Fruit fly (Drosophila melanogaster) whole organism, embryonic: ENCODE measurements around the gene CG43198.

Experiments
- Adf1 ChIP-seq: fragments of 200-800 bp; sonication (Bioruptor generic); IDR thresholded peaks from 2 replicates; pipeline ENCODE4 v1.3.6; 2022; ENCODE audit warnings: missing biosample characterization, missing genetic modification characterization
- Atf6 ChIP-seq: fragments of 200-800 bp; sonication (Bioruptor generic); IDR thresholded peaks from 2 replicates; pipeline ENCODE4 v1.3.6; 2022; ENCODE audit warnings: missing biosample characterization, missing genetic modification characterization
- CG10431 ChIP-seq: fragments of 200-800 bp; sonication (Bioruptor generic); optimal IDR thresholded peaks from 3 replicates; lab custom pipeline; 2018; ENCODE audit warnings: missing biosample characterization, mild to moderate bottlenecking, missing genetic modification characterization
- CG11247 ChIP-seq: fragments of 200-800 bp; sonication (Bioruptor generic); IDR thresholded peaks from 2 replicates; pipeline ENCODE4 v1.3.6; 2022; ENCODE audit warnings: missing biosample characterization, missing genetic modification characterization
- CG12219 ChIP-seq: fragments of 200-800 bp; sonication (Bioruptor generic); optimal IDR thresholded peaks from 3 replicates; lab custom pipeline; 2018; ENCODE audit warnings: missing biosample characterization, mild to moderate bottlenecking, missing genetic modification characterization
- CG12236 ChIP-seq: fragments of 200-800 bp; sonication (Bioruptor generic); optimal IDR thresholded peaks from 2 replicates; lab custom pipeline; 2016; ENCODE audit warnings: missing biosample characterization, missing genetic modification characterization
- CG1529 ChIP-seq: fragments of 200-800 bp; sonication (Bioruptor generic); optimal IDR thresholded peaks from 3 replicates; lab custom pipeline; 2018; ENCODE audit warnings: missing biosample characterization, missing genetic modification characterization
- CG1603 ChIP-seq: fragments of 200-800 bp; sonication (Bioruptor generic); optimal IDR thresholded peaks from 2 replicates; lab custom pipeline; 2019; ENCODE audit warnings: missing biosample characterization, mild to moderate bottlenecking, missing genetic modification characterization, moderate library complexity
- CG17328 ChIP-seq: fragments of 200-800 bp; sonication (Bioruptor generic); IDR thresholded peaks from 2 replicates; pipeline ENCODE4 v1.3.6; 2022; ENCODE audit warnings: missing biosample characterization, missing genetic modification characterization
- CG1792 ChIP-seq: fragments of 200-800 bp; sonication (Bioruptor generic); optimal IDR thresholded peaks from 2 replicates; lab custom pipeline; 2016; ENCODE audit warnings: missing biosample characterization, missing genetic modification characterization
- CG18262 ChIP-seq: fragments of 200-800 bp; optimal IDR thresholded peaks from 3 replicates; lab custom pipeline; 2019; ENCODE audit warnings: missing biosample characterization, mild to moderate bottlenecking, missing genetic modification characterization, moderate library complexity
- CG4360 ChIP-seq: fragments of 200-800 bp; sonication (Bioruptor generic); IDR thresholded peaks from 2 replicates; pipeline ENCODE4 v1.3.6; 2022; ENCODE audit warnings: missing biosample characterization, missing genetic modification characterization
- CG4404 ChIP-seq: fragments of 200-800 bp; sonication (Bioruptor generic); IDR thresholded peaks from 2 replicates; pipeline ENCODE4 v1.3.6; 2022; ENCODE audit warnings: missing biosample characterization, missing genetic modification characterization
- CG8290 ChIP-seq, 3 experiments: fragments of 200-800 bp; sonication (Bioruptor generic); optimal IDR thresholded peaks; 2 replicates each; lab custom pipeline; 2016 to 2019; ENCODE audit warnings: missing biosample characterization in 3 of 3, missing genetic modification characterization in 3 of 3, mild to moderate bottlenecking in 2 of 3, moderate library complexity in 1 of 3
- CG8924 ChIP-seq: fragments of 200-800 bp; optimal IDR thresholded peaks from 3 replicates; lab custom pipeline; 2019; ENCODE audit warnings: missing biosample characterization, mild to moderate bottlenecking, missing genetic modification characterization, moderate library complexity
- CG9215 ChIP-seq: fragments of 200-800 bp; sonication (Bioruptor generic); IDR thresholded peaks from 2 replicates; pipeline ENCODE4 v1.3.6; 2022; ENCODE audit warnings: missing biosample characterization, missing genetic modification characterization
- CHES-1-like ChIP-seq: fragments of 200-800 bp; sonication (Bioruptor generic); optimal IDR thresholded peaks from 2 replicates; lab custom pipeline; 2016; ENCODE audit warnings: missing biosample characterization, missing genetic modification characterization
- Dad ChIP-seq: fragments of 200-800 bp; sonication (Bioruptor generic); optimal IDR thresholded peaks from 3 replicates; lab custom pipeline; 2016; ENCODE audit warnings: missing biosample characterization, missing genetic modification characterization
- Dek ChIP-seq: fragments of 200-800 bp; sonication (Bioruptor generic); optimal IDR thresholded peaks from 3 replicates; lab custom pipeline; 2019; ENCODE audit warnings: missing biosample characterization, mild to moderate bottlenecking, missing genetic modification characterization, moderate library complexity
- GATAe ChIP-seq: fragments of 200-800 bp; sonication (Bioruptor generic); conservative IDR thresholded peaks from 2 replicates; pipeline ENCODE4 v1.3.6; 2022; ENCODE audit warnings: missing biosample characterization, missing genetic modification characterization
- HmgD ChIP-seq: fragments of 200-800 bp; sonication (Bioruptor generic); optimal IDR thresholded peaks from 3 replicates; lab custom pipeline; 2016; ENCODE audit warnings: missing biosample characterization, missing genetic modification characterization
- Lpt ChIP-seq: fragments of >200 bp; optimal IDR thresholded peaks from 2 replicates; lab custom pipeline; 2018; ENCODE audit warnings: missing biosample characterization, missing genetic modification characterization
- NfI ChIP-seq: fragments of 200-800 bp; sonication (Bioruptor generic); optimal IDR thresholded peaks from 3 replicates; lab custom pipeline; 2018; ENCODE audit warnings: missing biosample characterization, mild to moderate bottlenecking, missing genetic modification characterization, moderate library complexity
- Ptx1 ChIP-seq: fragments of 200-800 bp; sonication (Bioruptor generic); IDR thresholded peaks from 2 replicates; pipeline ENCODE4 v1.3.6; 2022; ENCODE audit warnings: missing biosample characterization, missing genetic modification characterization
- Rx ChIP-seq: fragments of 200-800 bp; sonication (Bioruptor generic); IDR thresholded peaks from 2 replicates; pipeline ENCODE4 v1.3.6; 2022; ENCODE audit warnings: missing biosample characterization, missing genetic modification characterization
- Sin3A ChIP-seq: fragments of >200 bp; optimal IDR thresholded peaks from 2 replicates; lab custom pipeline; 2018
- Usf ChIP-seq: fragments of 200-800 bp; sonication (Bioruptor generic); optimal IDR thresholded peaks from 2 replicates; lab custom pipeline; 2017; ENCODE audit warnings: missing genotype, missing biosample characterization, missing genetic modification characterization
- ac ChIP-seq: fragments of 200-800 bp; sonication (Bioruptor generic); optimal IDR thresholded peaks from 3 replicates; lab custom pipeline; 2017; ENCODE audit warnings: missing biosample characterization, mild to moderate bottlenecking, missing genetic modification characterization
- dati ChIP-seq: fragments of 200-800 bp; sonication (Bioruptor generic); IDR thresholded peaks from 2 replicates; pipeline ENCODE4 v1.3.6; 2022; ENCODE audit warnings: missing biosample characterization, missing genetic modification characterization
- dimm ChIP-seq: fragments of 200-800 bp; sonication (Bioruptor generic); IDR thresholded peaks from 2 replicates; pipeline ENCODE4 v1.3.6; 2022; ENCODE audit warnings: missing biosample characterization, missing genetic modification characterization
- en ChIP-seq: fragments of 200-800 bp; sonication (Bioruptor generic); optimal IDR thresholded peaks from 2 replicates; lab custom pipeline; 2016; ENCODE audit warnings: missing biosample characterization, missing genetic modification characterization
- eve ChIP-seq, 2 experiments: fragments of >200 bp; optimal IDR thresholded peaks; 2 replicates each; lab custom pipeline; 2017; ENCODE audit warnings: missing biosample characterization in 2 of 2, missing genetic modification characterization in 2 of 2
- ftz-f1 ChIP-seq: fragments of 200-800 bp; sonication (Bioruptor generic); optimal IDR thresholded peaks from 2 replicates; lab custom pipeline; 2016; ENCODE audit warnings: missing biosample characterization, missing genetic modification characterization
- gfzf ChIP-seq: fragments of 200-800 bp; sonication (Bioruptor generic); optimal IDR thresholded peaks from 2 replicates; lab custom pipeline; 2016; ENCODE audit warnings: missing biosample characterization, mild to moderate bottlenecking, missing genetic modification characterization, moderate library complexity
- jumu ChIP-seq: fragments of 200-800 bp; sonication (Bioruptor generic); optimal IDR thresholded peaks from 3 replicates; lab custom pipeline; 2016; ENCODE audit warnings: missing biosample characterization, missing genetic modification characterization
- oc ChIP-seq: fragments of 200-800 bp; sonication (Bioruptor generic); optimal IDR thresholded peaks from 2 replicates; lab custom pipeline; 2018; ENCODE audit warnings: missing biosample characterization, mild to moderate bottlenecking, missing genetic modification characterization, moderate library complexity
- phol ChIP-seq: fragments of 200-800 bp; sonication (Bioruptor generic); optimal IDR thresholded peaks from 3 replicates; lab custom pipeline; 2018; ENCODE audit warnings: missing biosample characterization, mild to moderate bottlenecking, missing genetic modification characterization, moderate library complexity
- scrt ChIP-seq: fragments of 200-800 bp; sonication (Bioruptor generic); optimal IDR thresholded peaks from 2 replicates; lab custom pipeline; 2018; ENCODE audit warnings: missing biosample characterization, mild to moderate bottlenecking, missing genetic modification characterization, moderate library complexity
- stc ChIP-seq: fragments of 200-800 bp; sonication (Bioruptor generic); IDR thresholded peaks from 2 replicates; pipeline ENCODE4 v1.3.6; 2022; ENCODE audit warnings: missing biosample characterization, missing genetic modification characterization
- sug ChIP-seq: fragments of 200-800 bp; optimal IDR thresholded peaks from 2 replicates; lab custom pipeline; 2019; ENCODE audit warnings: missing biosample characterization, mild to moderate bottlenecking, missing genetic modification characterization, moderate library complexity
- tll ChIP-seq, 2 experiments: fragments of 200-800 bp in 1 of 2; fragments of >200 bp in 1 of 2; sonication (Bioruptor generic) in 1 of 2; optimal IDR thresholded peaks; 2 replicates each; lab custom pipeline; 2017 to 2019; ENCODE audit warnings: missing biosample characterization in 2 of 2, missing genetic modification characterization in 2 of 2, mild to moderate bottlenecking in 1 of 2, moderate library complexity in 1 of 2
- usp ChIP-seq: fragments of >200 bp; optimal IDR thresholded peaks from 2 replicates; lab custom pipeline; 2017; ENCODE audit warnings: missing biosample characterization, missing genetic modification characterization

CG43198 gene

DNA sequence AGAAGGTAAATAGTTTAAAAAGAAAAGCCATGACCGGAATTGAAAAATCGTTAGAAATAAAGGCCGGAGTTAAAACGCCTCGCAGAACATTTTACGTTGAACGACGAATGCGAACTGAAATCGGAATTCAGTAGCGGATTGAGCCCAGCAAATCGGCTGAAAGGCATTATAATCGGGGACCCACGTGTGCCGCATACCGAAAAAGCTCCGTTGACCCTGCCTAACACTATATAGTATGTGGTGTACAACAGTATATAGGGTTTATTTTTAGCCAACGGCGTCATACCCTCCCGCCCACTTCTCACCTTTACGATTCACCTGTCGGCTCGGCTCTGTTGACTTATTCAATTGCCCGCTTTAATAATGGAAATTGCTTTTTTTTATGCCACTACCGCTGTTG, 41.3 kb downstream of the CG43198 start, which contains the start of gene CG42246:
TSS of gene CG42246 (minus strand) at position 101 of the 400 bp plus-strand sequence.
- no peak for TF ChIP-seq scrt
- no peak for TF ChIP-seq CG8924
- no peak for TF ChIP-seq Rx (GFP tag; lab: Robert Waterston, UW)
- no peak for TF ChIP-seq Dek (tag; lab: Kevin White, UChicago)
- no peak for TF ChIP-seq dati (GFP tag; lab: Robert Waterston, UW)
- no peak for TF ChIP-seq CG1529 (GFP tag; lab: Kevin White, UChicago)
- no peak for TF ChIP-seq CG12236 (GFP tag; lab: Kevin White, UChicago)
- no peak for TF ChIP-seq CG11247
- no peak for TF ChIP-seq eve (GFP tag; optimal IDR thresholded peaks at IDR 0.05; lab: Kevin White, UChicago)
- no peak for TF ChIP-seq CG1792
- no peak for TF ChIP-seq usp (GFP tag; lab: Kevin White, UChicago)
- TF ChIP-seq Lpt (GFP tag; lab: Kevin White, UChicago) = no peak
- no peak for TF ChIP-seq CG12219 (GFP tag; lab: Kevin White, UChicago)
- TF ChIP-seq, all 482 proteins: peak for 0

DNA sequence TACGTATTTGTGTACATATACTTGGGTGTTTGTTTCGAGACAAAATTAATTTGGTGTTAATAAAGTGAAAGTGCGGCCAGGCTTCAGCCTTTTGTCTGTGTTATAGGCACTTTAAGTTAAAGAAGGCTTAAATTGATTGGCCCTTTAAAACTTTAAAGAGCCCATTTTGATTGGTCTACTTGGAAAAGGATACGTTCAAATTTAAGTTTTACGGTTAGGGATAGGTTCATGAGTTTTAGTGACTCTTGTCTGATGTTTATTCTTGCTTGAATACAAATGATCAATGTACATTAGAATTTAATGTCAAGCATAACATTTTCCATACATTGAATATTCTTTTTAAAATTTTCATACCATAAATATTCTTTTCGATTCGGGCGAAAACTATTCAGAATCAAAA, 46.2 kb downstream of the CG43198 start, which contains the start of gene CG32727:
TSS of gene CG32727 (plus strand) at position 301 of the 400 bp plus-strand sequence.
- TF ChIP-seq Usf (GFP tag; lab: Kevin White, UChicago) = no peak
- no peak for TF ChIP-seq Dad (GFP tag; lab: Kevin White, UChicago)
- no peak for TF ChIP-seq ac (GFP tag; lab: Kevin White, UChicago)
- TF ChIP-seq CG8924 = no peak
- TF ChIP-seq GATAe (GFP tag; lab: Robert Waterston, UW) = no peak
- TF ChIP-seq NfI (GFP tag; lab: Kevin White, UChicago) = no peak
- no peak for TF ChIP-seq HmgD (GFP tag; lab: Kevin White, UChicago)
- no peak for TF ChIP-seq CHES-1-like (GFP tag; lab: Kevin White, UChicago)
- TF ChIP-seq CG4360 (GFP tag; lab: Robert Waterston, UW) = no peak
- no peak for TF ChIP-seq ftz-f1 (GFP tag; lab: Kevin White, UChicago)
- TF ChIP-seq CG10431 (GFP tag; lab: Kevin White, UChicago) = no peak
- no peak for TF ChIP-seq jumu (GFP tag; lab: Kevin White, UChicago)
- TF ChIP-seq gfzf (GFP tag; lab: Kevin White, UChicago) = no peak
- no peak for TF ChIP-seq Atf6
- TF ChIP-seq, all 482 proteins: peak for 0

DNA sequence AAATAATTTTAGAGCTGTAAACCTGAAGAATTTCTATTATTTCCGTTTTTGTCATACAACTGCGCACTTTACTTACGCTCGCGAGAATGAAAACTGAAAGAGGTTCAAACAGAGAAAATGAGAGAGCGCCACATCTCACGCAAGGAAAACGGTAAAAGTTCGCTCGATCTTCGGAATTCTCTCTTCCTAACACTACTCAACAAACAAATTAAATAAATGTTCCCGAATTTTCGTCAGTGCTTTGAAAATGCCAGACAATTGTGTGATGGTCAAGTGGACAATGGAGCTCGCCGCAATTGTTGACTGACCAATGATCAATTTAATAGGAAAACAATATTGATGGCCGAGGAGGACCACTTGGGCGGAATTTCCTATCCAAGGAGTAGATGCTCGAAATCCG, 47.4 kb downstream of the CG43198 start, which contains the start of gene CG1677:
TSS of gene CG1677 (minus strand) at position 101 of the 400 bp plus-strand sequence.
- TF ChIP-seq CG8290 (GFP tag; optimal IDR thresholded peaks at IDR 0.05; lab: Kevin White, UChicago) (no peak), CG8290 (tag; optimal IDR thresholded peaks at IDR 0.05; lab: Kevin White, UChicago) (no peak), CG4404 (GFP tag; lab: Robert Waterston, UW) (no peak), stc (no peak), oc (tag; lab: Kevin White, UChicago) (no peak), Dad (GFP tag; lab: Kevin White, UChicago) (no peak), Ptx1 (GFP tag; lab: Robert Waterston, UW) (no peak), tll (GFP tag; optimal IDR thresholded peaks at IDR 0.05; lab: Kevin White, UChicago) (no peak), CG1603 (tag; lab: Kevin White, UChicago) (no peak), Sin3A (no peak), sug (tag; lab: Kevin White, UChicago) (no peak), CG17328 (no peak)

DNA sequence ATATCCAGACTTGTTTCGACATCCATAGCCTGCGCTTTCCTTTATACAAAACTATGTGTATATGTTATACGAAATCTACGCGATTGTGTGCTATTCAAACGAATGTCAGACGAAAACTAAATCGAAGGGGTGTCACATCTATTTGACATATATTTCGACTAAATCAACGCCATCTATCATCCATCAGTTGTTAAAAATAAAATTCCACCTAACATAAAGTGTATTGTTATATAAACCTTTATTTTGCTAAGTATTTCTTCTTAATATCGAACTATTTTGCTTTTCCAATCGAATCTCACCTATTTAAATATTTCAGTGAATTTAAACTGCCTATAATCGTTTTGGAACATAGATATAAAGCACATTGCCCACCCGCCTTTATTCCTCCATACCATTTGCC, 50.1 kb downstream of the CG43198 start, which contains the start of gene CG15035:
TSS of gene CG15035 (minus strand) at position 101 of the 400 bp plus-strand sequence.
- no peak for TF ChIP-seq Ptx1 (GFP tag; lab: Robert Waterston, UW)
- TF ChIP-seq phol (tag; lab: Kevin White, UChicago) = no peak
- no peak for TF ChIP-seq Adf1 (GFP tag; lab: Robert Waterston, UW)
- no peak for TF ChIP-seq CG18262 (tag; lab: Kevin White, UChicago)
- no peak for TF ChIP-seq Lpt (GFP tag; lab: Kevin White, UChicago)
- no peak for TF ChIP-seq dimm (GFP tag; lab: Robert Waterston, UW)
- TF ChIP-seq en = no peak
- no peak for TF ChIP-seq dati (GFP tag; lab: Robert Waterston, UW)
- no peak for TF ChIP-seq CG9215 (GFP tag; lab: Robert Waterston, UW)
- no peak for TF ChIP-seq Rx (GFP tag; lab: Robert Waterston, UW)
